Worm (Caenorhabditis elegans) whole organism, young adult: ENCODE results near the gene fbxa-131.

Experiments
- B0336.3 ChIP-seq: fragments of 200-800 bp; sonication (Bioruptor generic); IDR thresholded peaks from 2 replicates; pipeline ENCODE4 v1.3.6; 2022; ENCODE audit warnings: missing genetic modification characterization, missing compliant biosample characterization
- C17E4.6 ChIP-seq: fragments of 200-800 bp; sonication (Bioruptor generic); IDR thresholded peaks from 2 replicates; pipeline ENCODE4 v1.3.6; 2022; ENCODE audit warnings: missing genetic modification reagents, missing genetic modification characterization, missing compliant biosample characterization
- F37B4.10 ChIP-seq: fragments of 200-800 bp; sonication (Bioruptor generic); IDR thresholded peaks from 2 replicates; pipeline ENCODE4 v1.3.6; 2022; ENCODE audit warnings: missing genetic modification characterization, missing compliant biosample characterization
- F52B5.7 ChIP-seq: sonication (generic microtip); optimal IDR thresholded peaks from 2 replicates; lab custom pipeline; 2016; ENCODE audit warnings: mild to moderate bottlenecking, missing genetic modification characterization, missing compliant biosample characterization
- F57A8.1 ChIP-seq: fragments of 200-800 bp; sonication (Bioruptor generic); optimal IDR thresholded peaks from 2 replicates; lab custom pipeline; 2018; ENCODE audit warnings: mild to moderate bottlenecking, missing genetic modification characterization, moderate library complexity, missing compliant biosample characterization
- K11D2.4 ChIP-seq: fragments of 200-800 bp; sonication (Bioruptor generic); IDR thresholded peaks from 2 replicates; pipeline ENCODE4 v1.3.6; 2022; ENCODE audit warnings: missing genetic modification reagents, missing genetic modification characterization, missing compliant biosample characterization
- T07F8.4 ChIP-seq: sonication (generic microtip); optimal IDR thresholded peaks from 2 replicates; lab custom pipeline; 2016; ENCODE audit warnings: mild to moderate bottlenecking, missing genetic modification characterization, moderate library complexity, missing compliant biosample characterization
- Y53G8AR.9 ChIP-seq: fragments of 200-800 bp; sonication (Bioruptor generic); conservative IDR thresholded peaks from 2 replicates; pipeline ENCODE4 v1.3.6; 2022; ENCODE audit warnings: missing genetic modification reagents, missing genetic modification characterization, missing compliant biosample characterization
- aptf-3 ChIP-seq: fragments of 200-800 bp; sonication (Bioruptor generic); IDR thresholded peaks from 2 replicates; pipeline ENCODE4 v1.3.6; 2022; ENCODE audit warnings: missing genetic modification characterization, missing compliant biosample characterization
- atf-7 ChIP-seq: sonication (generic microtip); optimal IDR thresholded peaks from 2 replicates; lab custom pipeline; 2017; ENCODE audit warnings: mild to moderate bottlenecking, missing genetic modification characterization, missing compliant biosample characterization
- attf-5 ChIP-seq: fragments of 200-800 bp; sonication (Bioruptor generic); optimal IDR thresholded peaks from 2 replicates; lab custom pipeline; 2018; ENCODE audit warnings: mild to moderate bottlenecking, missing genetic modification characterization, missing compliant biosample characterization
- attf-6 ChIP-seq: fragments of 200-800 bp; sonication (Bioruptor generic); IDR thresholded peaks from 2 replicates; pipeline ENCODE4 v1.3.6; 2022; ENCODE audit warnings: missing genetic modification reagents, missing genetic modification characterization, missing compliant biosample characterization
- bed-1 ChIP-seq: fragments of 200-800 bp; sonication (Bioruptor generic); IDR thresholded peaks from 2 replicates; pipeline ENCODE4 v1.3.6; 2022; ENCODE audit warnings: missing genetic modification reagents, missing genetic modification characterization, missing compliant biosample characterization
- dpl-1 ChIP-seq: fragments of 150-350 bp; optimal IDR thresholded peaks from 2 replicates; lab custom pipeline; 2014; ENCODE audit warnings: missing biosample characterization, missing genetic modification reagents, missing genetic modification characterization
- egrh-3 ChIP-seq: fragments of 200-800 bp; sonication (Bioruptor generic); IDR thresholded peaks from 2 replicates; pipeline ENCODE4 v1.3.6; 2022; ENCODE audit warnings: missing genetic modification reagents, missing genetic modification characterization, missing compliant biosample characterization
- ekl-4 ChIP-seq: fragments of 200-800 bp; sonication (Bioruptor generic); IDR thresholded peaks from 2 replicates; pipeline ENCODE4 v1.3.6; 2022; ENCODE audit warnings: missing genetic modification reagents, missing genetic modification characterization, missing compliant biosample characterization
- ets-4 ChIP-seq: fragments of 200-800 bp; sonication (Bioruptor generic); optimal IDR thresholded peaks from 2 replicates; lab custom pipeline; 2018; ENCODE audit warnings: mild to moderate bottlenecking, missing genetic modification characterization, missing compliant biosample characterization
- fkh-3 ChIP-seq: sonication (generic microtip); optimal IDR thresholded peaks from 2 replicates; lab custom pipeline; 2016; ENCODE audit warnings: mild to moderate bottlenecking, missing genetic modification characterization, missing compliant biosample characterization
- hlh-26 ChIP-seq: fragments of 200-800 bp; sonication (Bioruptor generic); conservative IDR thresholded peaks from 2 replicates; pipeline ENCODE4 v1.3.6; 2022; ENCODE audit warnings: missing genetic modification reagents, missing genetic modification characterization, missing compliant biosample characterization
- hrde-1 ChIP-seq: sonication (generic microtip); optimal IDR thresholded peaks from 2 replicates; lab custom pipeline; 2016; ENCODE audit warnings: missing genetic modification characterization, mild to moderate bottlenecking, missing compliant biosample characterization, moderate library complexity, missing genotype, missing genetic modification reagents, borderline replicate concordance
- let-526 ChIP-seq: fragments of 200-800 bp; sonication (Bioruptor generic); IDR thresholded peaks from 2 replicates; pipeline ENCODE4 v1.3.6; 2022; ENCODE audit warnings: missing genetic modification reagents, missing genetic modification characterization, missing compliant biosample characterization
- lin-40 ChIP-seq: sonication (generic microtip); optimal IDR thresholded peaks from 2 replicates; lab custom pipeline; 2016; ENCODE audit warnings: missing genetic modification characterization, mild to moderate bottlenecking, missing compliant biosample characterization, missing genotype, missing genetic modification reagents
- lin-54 ChIP-seq: fragments of 200-800 bp; sonication (Bioruptor generic); optimal IDR thresholded peaks from 2 replicates; lab custom pipeline; 2018; ENCODE audit warnings: mild to moderate bottlenecking, missing genetic modification characterization, missing compliant biosample characterization
- madf-10 ChIP-seq: sonication (generic microtip); optimal IDR thresholded peaks from 2 replicates; lab custom pipeline; 2016; ENCODE audit warnings: mild to moderate bottlenecking, missing genetic modification characterization, missing compliant biosample characterization
- mcd-1 ChIP-seq: fragments of 200-800 bp; sonication (Bioruptor generic); IDR thresholded peaks from 2 replicates; pipeline ENCODE4 v1.3.6; 2022; ENCODE audit warnings: missing genetic modification reagents, missing genetic modification characterization, missing compliant biosample characterization
- mel-28 ChIP-seq: sonication (generic microtip); optimal IDR thresholded peaks from 2 replicates; lab custom pipeline; 2016; ENCODE audit warnings: borderline replicate concordance, mild to moderate bottlenecking, missing genetic modification characterization, missing compliant biosample characterization
- pha-4 ChIP-seq: fragments of 150-350 bp; sonication (generic microtip); optimal IDR thresholded peaks from 2 replicates; lab custom pipeline; 2014; ENCODE audit warnings: missing biosample characterization, missing genetic modification reagents, missing genetic modification characterization
- rcor-1 ChIP-seq: fragments of 200-800 bp; sonication (Bioruptor generic); IDR thresholded peaks from 2 replicates; pipeline ENCODE4 v1.3.6; 2022; ENCODE audit warnings: missing genetic modification reagents, missing genetic modification characterization, missing compliant biosample characterization
- rec-8 ChIP-seq, 2 experiments: sonication (generic microtip); optimal IDR thresholded peaks; 2 replicates each; lab custom pipeline; 2016; ENCODE audit warnings: mild to moderate bottlenecking in 2 of 2, missing genetic modification characterization in 2 of 2, missing genetic modification reagents in 2 of 2, missing genotype in 2 of 2, missing biosample characterization in 1 of 2, missing compliant biosample characterization in 1 of 2, moderate library complexity in 1 of 2
- rpc-1 ChIP-seq, 2 experiments: fragments of 150-350 bp in 1 of 2; sonication (generic microtip) in 1 of 2; optimal IDR thresholded peaks; 2 replicates each; lab custom pipeline; 2014 to 2018; ENCODE audit warnings: missing biosample characterization in 1 of 2, missing genetic modification characterization in 1 of 2, missing genetic modification reagents in 1 of 2, missing genotype in 1 of 2
- snpc-1.3 ChIP-seq: sonication (generic microtip); optimal IDR thresholded peaks from 2 replicates; lab custom pipeline; 2017; ENCODE audit warnings: missing genetic modification characterization, mild to moderate bottlenecking, missing compliant biosample characterization, antibody characterized with exemption, moderate library complexity, missing genotype, missing genetic modification reagents; ENCODE audit not compliant: insufficient read depth
- somi-1 ChIP-seq: fragments of 200-800 bp; sonication (Bioruptor generic); optimal IDR thresholded peaks from 2 replicates; lab custom pipeline; 2018; ENCODE audit warnings: mild to moderate bottlenecking, missing genetic modification characterization, missing compliant biosample characterization
- tbp1 ChIP-seq: fragments of 200-800 bp; sonication (Bioruptor generic); optimal IDR thresholded peaks from 2 replicates; lab custom pipeline; 2018; ENCODE audit warnings: mild to moderate bottlenecking, missing genetic modification characterization, missing compliant biosample characterization
- tbx-9 ChIP-seq: sonication (generic microtip); optimal IDR thresholded peaks from 2 replicates; lab custom pipeline; 2016; ENCODE audit warnings: borderline replicate concordance, missing genetic modification characterization, inconsistent platforms, missing compliant biosample characterization
- tlf-1 ChIP-seq: fragments of 200-800 bp; sonication (Bioruptor generic); optimal IDR thresholded peaks from 2 replicates; lab custom pipeline; 2018; ENCODE audit warnings: mild to moderate bottlenecking, missing genetic modification characterization, missing compliant biosample characterization
- unc-130 ChIP-seq: sonication (generic microtip); optimal IDR thresholded peaks from 2 replicates; lab custom pipeline; 2016; ENCODE audit warnings: missing genetic modification reagents, missing genetic modification characterization, missing compliant biosample characterization
- unc-62 ChIP-seq: fragments of 150-350 bp; optimal IDR thresholded peaks from 2 replicates; lab custom pipeline; 2014; ENCODE audit warnings: missing biosample characterization, missing genetic modification reagents, missing genetic modification characterization
- ztf-25 ChIP-seq: fragments of 200-800 bp; sonication (Bioruptor generic); IDR thresholded peaks from 2 replicates; pipeline ENCODE4 v1.3.6; 2022; ENCODE audit warnings: missing genetic modification reagents, missing genetic modification characterization, missing compliant biosample characterization
- ztf-28 ChIP-seq: fragments of 200-800 bp; sonication (Bioruptor generic); IDR thresholded peaks from 2 replicates; pipeline ENCODE4 v1.3.6; 2022; ENCODE audit warnings: missing genetic modification reagents, missing genetic modification characterization, missing compliant biosample characterization
- ztf-6 ChIP-seq: fragments of 200-800 bp; sonication (Bioruptor generic); IDR thresholded peaks from 2 replicates; pipeline ENCODE4 v1.3.6; 2022; ENCODE audit warnings: missing genetic modification reagents, missing genetic modification characterization, missing compliant biosample characterization

The fbxa-131 gene

ce11 chrV:19738117-19738516 lies at the start of gene fbxa-131:
TSS of gene fbxa-131 (plus strand) at chrV:19738417.
- no peak for TF ChIP-seq ets-4
- no peak for TF ChIP-seq rpc-1 (optimal IDR thresholded peaks at IDR 0.05; lab: Kevin White, UChicago)
- no peak for TF ChIP-seq rpc-1 (tag; optimal IDR thresholded peaks at IDR 0.05; lab: Kevin White, UChicago)
- no peak for TF ChIP-seq let-526
- no peak for TF ChIP-seq pha-4 (tag; lab: Kevin White, UChicago)
- TF ChIP-seq atf-7 (tag; lab: Kevin White, UChicago) = no peak
- TF ChIP-seq ekl-4 (GFP tag; lab: Robert Waterston, UW) = no peak
- no peak for TF ChIP-seq attf-5 (GFP tag; lab: Kevin White, UChicago)
- no peak for TF ChIP-seq fkh-3
- no peak for TF ChIP-seq hrde-1
- no peak for TF ChIP-seq unc-130 (GFP tag; lab: Kevin White, UChicago)
- TF ChIP-seq, all 124 proteins: peak for 0

- no peak for TF ChIP-seq mcd-1 (GFP tag; lab: Robert Waterston, UW)
- TF ChIP-seq rec-8 (tag; optimal IDR thresholded peaks at IDR 0.05; lab: Kevin White, UChicago) = no peak
- TF ChIP-seq ztf-25 (GFP tag; lab: Robert Waterston, UW) = no peak
- TF ChIP-seq mel-28 (tag; lab: Kevin White, UChicago) = no peak
- no peak for TF ChIP-seq tlf-1 (GFP tag; lab: Kevin White, UChicago)
- no peak for TF ChIP-seq madf-10 (tag; lab: Kevin White, UChicago)
- TF ChIP-seq attf-6 = no peak
- TF ChIP-seq lin-40 (tag; lab: Kevin White, UChicago) = no peak
- no peak for TF ChIP-seq ztf-28 (GFP tag; lab: Robert Waterston, UW)
- no peak for TF ChIP-seq tbx-9 (tag; lab: Kevin White, UChicago)
- TF ChIP-seq T07F8.4 (tag; lab: Kevin White, UChicago) = no peak
- no peak for TF ChIP-seq K11D2.4 (GFP tag; lab: Robert Waterston, UW)
- TF ChIP-seq egrh-3 = no peak
- no peak for TF ChIP-seq tbp1 (GFP tag; lab: Kevin White, UChicago)
- TF ChIP-seq unc-130 (GFP tag; lab: Kevin White, UChicago) = no peak
- TF ChIP-seq F37B4.10 (GFP tag; lab: Robert Waterston, UW) = no peak
- no peak for TF ChIP-seq hlh-26 (GFP tag; lab: Robert Waterston, UW)
- no peak for TF ChIP-seq atf-7 (tag; lab: Kevin White, UChicago)
Observed at ce11 chrV:19691271-19691886, 46.8 kb upstream of the fbxa-131 start.

ce11 chrV:19691954-19692353 lies 46.3 kb upstream of the fbxa-131 start:
- TF ChIP-seq dpl-1 (GFP tag; lab: Kevin White, UChicago) (no peak), C17E4.6 (GFP tag; lab: Robert Waterston, UW) (no peak), aptf-3 (GFP tag; lab: Robert Waterston, UW) (no peak), snpc-1.3 (tag; lab: Kevin White, UChicago) (no peak), ztf-6 (GFP tag; lab: Robert Waterston, UW) (no peak), atf-7 (tag; lab: Kevin White, UChicago) (no peak), somi-1 (GFP tag; lab: Kevin White, UChicago) (no peak), F57A8.1 (no peak), tbx-9 (tag; lab: Kevin White, UChicago) (no peak), B0336.3 (no peak), bed-1 (GFP tag; lab: Robert Waterston, UW) (no peak), K11D2.4 (GFP tag; lab: Robert Waterston, UW) (no peak), F52B5.7 (tag; lab: Kevin White, UChicago) (no peak), ztf-25 (GFP tag; lab: Robert Waterston, UW) (no peak), mel-28 (tag; lab: Kevin White, UChicago) (no peak), rcor-1 (no peak), Y53G8AR.9 (no peak), unc-62 (no peak), lin-54 (GFP tag; lab: Kevin White, UChicago) (no peak), tlf-1 (GFP tag; lab: Kevin White, UChicago) (no peak)
